Fruit fly (Drosophila melanogaster): ENCODE results near the gene psd.

psd gene

DNA sequence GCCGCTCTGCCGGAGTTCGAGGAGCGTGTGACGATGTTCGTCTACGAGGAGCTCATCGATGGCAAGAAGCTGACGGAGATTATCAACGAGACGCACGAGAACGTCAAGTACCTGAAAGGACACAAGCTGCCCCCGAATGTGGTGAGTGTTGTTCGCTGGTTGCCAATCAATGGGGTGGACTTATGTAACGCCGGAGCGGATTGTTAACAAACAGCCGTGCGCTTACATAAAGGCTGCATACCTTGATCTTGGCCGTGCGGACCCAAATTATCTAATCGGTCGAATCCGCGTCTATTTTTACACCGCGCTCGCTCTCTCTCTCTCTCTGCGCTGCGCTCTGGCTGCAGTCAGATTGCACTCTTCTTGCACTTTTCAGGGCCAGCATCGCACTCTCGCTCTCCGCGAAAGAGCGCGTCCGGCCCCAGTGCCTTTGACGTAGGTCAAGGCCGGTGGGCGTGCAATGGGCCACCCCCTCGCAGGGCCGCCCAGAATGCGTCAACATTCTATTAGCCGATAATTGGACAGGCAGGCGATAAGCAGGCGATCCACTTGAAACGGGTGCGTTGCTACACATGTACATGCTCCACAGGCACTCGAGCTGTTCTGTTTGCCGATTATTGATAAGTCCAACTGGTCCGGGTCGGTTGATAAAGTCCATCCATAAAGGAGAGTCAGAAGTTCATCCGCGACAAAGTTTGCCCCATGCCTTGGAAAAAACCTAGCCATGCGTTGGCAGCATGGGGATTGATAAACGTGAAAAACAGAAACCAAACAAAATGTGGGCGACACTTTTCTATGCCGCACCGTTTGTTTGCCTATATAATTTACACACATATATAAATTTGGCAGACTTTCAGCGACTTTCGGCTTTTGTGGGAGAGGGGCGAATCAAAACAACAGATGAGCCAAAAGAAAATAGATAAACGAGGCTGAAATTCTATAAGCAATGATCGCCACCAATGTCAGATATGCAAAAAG lies 20.2 kb downstream of the psd start (continued):
- TF ChIP-seq H15 (GFP tag; IDR thresholded peaks at IDR 0.05), result no peak
- peak; percentile 76; the same call in 1 of the 2 replicates for TF ChIP-seq chm (GFP tag; IDR thresholded peaks at IDR 0.05)
- no peak for TF ChIP-seq CG3407 (GFP tag; optimal IDR thresholded peaks at IDR 0.05)
- no peak for TF ChIP-seq CG4424 (GFP tag; optimal IDR thresholded peaks at IDR 0.05)
- no peak for TF ChIP-seq NK7.1 (GFP tag; optimal IDR thresholded peaks at IDR 0.05)
- TF ChIP-seq eve (GFP tag; optimal IDR thresholded peaks at IDR 0.05), result no peak
- TF ChIP-seq ara (GFP tag; IDR thresholded peaks at IDR 0.05), result no peak
- TF ChIP-seq CG8765 (GFP tag; IDR thresholded peaks at IDR 0.05), result no peak
- TF ChIP-seq CG6254 (GFP tag; optimal IDR thresholded peaks at IDR 0.05), result no peak
- no peak for TF ChIP-seq CG9817 (tag; optimal IDR thresholded peaks at IDR 0.05)
- peak; percentile 7 for TF ChIP-seq Kr (GFP tag; optimal IDR thresholded peaks at IDR 0.05)
- TF ChIP-seq CG8089 (GFP tag; optimal IDR thresholded peaks at IDR 0.05), result no peak
- no peak for TF ChIP-seq dmrt11E (tag; optimal IDR thresholded peaks at IDR 0.05)
- TF ChIP-seq unpg (GFP tag; optimal IDR thresholded peaks at IDR 0.05), result no peak
- peak; percentile 45 for TF ChIP-seq H2.0 (GFP tag; IDR thresholded peaks at IDR 0.05)
- TF ChIP-seq CG1233 (GFP tag; optimal IDR thresholded peaks at IDR 0.05), result no peak
- peak; percentile 27; the same call in 1 of the 2 replicates for TF ChIP-seq ato (GFP tag; IDR thresholded peaks at IDR 0.05; ENCODE audit: partially characterized antibody)
- no peak for TF ChIP-seq CG13287 (GFP tag; IDR thresholded peaks at IDR 0.05; ENCODE audit: partially characterized antibody)
- no peak for TF ChIP-seq BtbVII (GFP tag; optimal IDR thresholded peaks at IDR 0.05)
- TF ChIP-seq pfk (GFP tag; optimal IDR thresholded peaks at IDR 0.05), result no peak
- TF ChIP-seq Hr78 (GFP tag; optimal IDR thresholded peaks at IDR 0.05), result peak in 1 of 2 experiments; percentile 99
- no peak for TF ChIP-seq CG17802 (tag; optimal IDR thresholded peaks at IDR 0.05)
- TF ChIP-seq ind (GFP tag; optimal IDR thresholded peaks at IDR 0.05), result no peak
- no peak for TF ChIP-seq hb (GFP tag; IDR thresholded peaks at IDR 0.05; ENCODE audit: partially characterized antibody)
- no peak for TF ChIP-seq Dfd (GFP tag; optimal IDR thresholded peaks at IDR 0.05)
- no peak for TF ChIP-seq CG4730 (GFP tag; IDR thresholded peaks at IDR 0.05)
- TF ChIP-seq run (tag; optimal IDR thresholded peaks at IDR 0.05), result no peak
- TF ChIP-seq twi (tag; optimal IDR thresholded peaks at IDR 0.05), result peak; percentile 55
- TF ChIP-seq CG6683 (GFP tag; optimal IDR thresholded peaks at IDR 0.05), result no peak
- TF ChIP-seq Vsx1 (GFP tag; optimal IDR thresholded peaks at IDR 0.05), result peak; percentile 95
- TF ChIP-seq lmd (GFP tag; IDR thresholded peaks at IDR 0.05), result 0 out of 2 replicates have a peak, but pooled peaks have one; percentile 6
- TF ChIP-seq bowl (GFP tag; IDR thresholded peaks at IDR 0.05), result peak; percentile 43; the same call in 1 of the 2 replicates
- TF ChIP-seq CG16813 (GFP tag; IDR thresholded peaks at IDR 0.05; ENCODE audit: partially characterized antibody), result peak; percentile 46; the same call in 1 of the 3 replicates
- TF ChIP-seq Dad (GFP tag; optimal IDR thresholded peaks at IDR 0.05), result peak; percentile 34
- TF ChIP-seq CG34224 (GFP tag; IDR thresholded peaks at IDR 0.05; ENCODE audit: partially characterized antibody), result no peak; the same call in 2 of the 3 replicates
- 0 out of 3 replicates have a peak, but pooled peaks have one; percentile 34 for TF ChIP-seq zfh1 (GFP tag; IDR thresholded peaks at IDR 0.05)
- no peak for TF ChIP-seq Sry-δ (GFP tag; optimal IDR thresholded peaks at IDR 0.05)
- peak; percentile 13 for TF ChIP-seq shn (GFP tag; optimal IDR thresholded peaks at IDR 0.05)
- peak; percentile 73 for TF ChIP-seq CG7987 (GFP tag; optimal IDR thresholded peaks at IDR 0.05)
- 0 out of 3 replicates have a peak, but pooled peaks have one; percentile 18 for TF ChIP-seq otp (GFP tag; IDR thresholded peaks at IDR 0.05)
- no peak for TF ChIP-seq CG1602 (GFP tag; optimal IDR thresholded peaks at IDR 0.05)
- TF ChIP-seq CG5953 (GFP tag; IDR thresholded peaks at IDR 0.05), result no peak
- TF ChIP-seq E2f2 (GFP tag; IDR thresholded peaks at IDR 0.05), result peak; percentile 38; the same call in 1 of the 2 replicates
- TF ChIP-seq CG10543 (GFP tag; optimal IDR thresholded peaks at IDR 0.05), result peak; percentile 38
- TF ChIP-seq CG11560 (tag; IDR thresholded peaks at IDR 0.05), result no peak
- no peak for TF ChIP-seq CG1647 (GFP tag; optimal IDR thresholded peaks at IDR 0.05)
- no peak for TF ChIP-seq Dek (tag; optimal IDR thresholded peaks at IDR 0.05)

All from whole organism, embryonic.